Worm (Caenorhabditis elegans) whole organism, L2 larva: ENCODE measurements around the gene far-3.
A peak's percentile ranks its signal among the peaks of the same experiment; 100 is the strongest.

ENCODE experiments used
- C34F6.9 ChIP-seq: fragments of 150-350 bp; optimal IDR thresholded peaks from 2 replicates; lab custom pipeline; 2014; ENCODE audit warnings: missing biosample characterization, missing genetic modification characterization
- F13H6.1 ChIP-seq: sonication (generic microtip); optimal IDR thresholded peaks from 2 replicates; lab custom pipeline; 2016; ENCODE audit warnings: missing genetic modification characterization, missing compliant biosample characterization
- R02D3.7 ChIP-seq: fragments of 150-350 bp; optimal IDR thresholded peaks from 2 replicates; lab custom pipeline; 2014; ENCODE audit warnings: missing biosample characterization, missing genetic modification characterization
- aly-2 ChIP-seq: fragments of 150-350 bp; optimal IDR thresholded peaks from 2 replicates; lab custom pipeline; 2014; ENCODE audit warnings: missing biosample characterization, missing genetic modification characterization
- ama-1 ChIP-seq: fragments of 150-350 bp; optimal IDR thresholded peaks from 2 replicates; lab custom pipeline; 2018; ENCODE audit warnings: inconsistent platforms
- blmp-1 ChIP-seq: sonication (generic microtip); optimal IDR thresholded peaks from 2 replicates; lab custom pipeline; 2017; ENCODE audit warnings: missing genetic modification characterization, mild to moderate bottlenecking, missing compliant biosample characterization, antibody characterized with exemption, moderate library complexity; ENCODE audit not compliant: insufficient read depth
- ceh-82 ChIP-seq: fragments of 150-350 bp; optimal IDR thresholded peaks from 2 replicates; lab custom pipeline; 2014; ENCODE audit warnings: missing biosample characterization, missing genetic modification characterization
- crh-2 ChIP-seq: sonication (generic microtip); optimal IDR thresholded peaks from 2 replicates; lab custom pipeline; 2017; ENCODE audit warnings: missing biosample characterization, missing genetic modification characterization
- dmd-4 ChIP-seq: sonication (generic microtip); optimal IDR thresholded peaks from 2 replicates; lab custom pipeline; 2017; ENCODE audit warnings: missing biosample characterization, missing genetic modification characterization
- elt-1 ChIP-seq: fragments of 150-350 bp; optimal IDR thresholded peaks from 2 replicates; lab custom pipeline; 2014; ENCODE audit warnings: missing biosample characterization, missing genetic modification characterization
- elt-3 ChIP-seq: sonication (generic microtip); optimal IDR thresholded peaks from 2 replicates; lab custom pipeline; 2017; ENCODE audit warnings: missing biosample characterization, missing genetic modification characterization
- fos-1 ChIP-seq: fragments of 150-350 bp; optimal IDR thresholded peaks from 2 replicates; lab custom pipeline; 2014; ENCODE audit warnings: missing biosample characterization, missing genetic modification characterization
- gmeb-1 ChIP-seq: fragments of 150-350 bp; optimal IDR thresholded peaks from 2 replicates; lab custom pipeline; 2014; ENCODE audit warnings: missing biosample characterization, missing genetic modification characterization
- lin-11 ChIP-seq: fragments of 150-350 bp; sonication (generic microtip); optimal IDR thresholded peaks from 2 replicates; lab custom pipeline; 2014; ENCODE audit warnings: missing biosample characterization, missing genetic modification characterization, inconsistent platforms, mixed read lengths
- lin-13 ChIP-seq: fragments of 150-350 bp; optimal IDR thresholded peaks from 2 replicates; lab custom pipeline; 2014; ENCODE audit warnings: missing biosample characterization, missing genetic modification reagents, missing genetic modification characterization
- lin-39 ChIP-seq: fragments of 150-350 bp; optimal IDR thresholded peaks from 2 replicates; lab custom pipeline; 2014; ENCODE audit warnings: missing biosample characterization, missing genetic modification reagents, missing genetic modification characterization
- lsy-2 ChIP-seq, 2 experiments: fragments of 150-350 bp in 1 of 2; sonication (generic microtip) in 1 of 2; optimal IDR thresholded peaks; 2 replicates each; lab custom pipeline; 2014 to 2017; ENCODE audit warnings: missing biosample characterization in 2 of 2, missing genetic modification characterization in 2 of 2
- mab-5 ChIP-seq: fragments of 150-350 bp; optimal IDR thresholded peaks from 2 replicates; lab custom pipeline; 2014; ENCODE audit warnings: missing biosample characterization, missing genetic modification characterization
- mbf-1 ChIP-seq: sonication (generic microtip); optimal IDR thresholded peaks from 2 replicates; lab custom pipeline; 2017; ENCODE audit warnings: missing biosample characterization, missing genetic modification characterization
- mdl-1 ChIP-seq, 2 experiments: fragments of 150-350 bp in 1 of 2; sonication (generic microtip) in 1 of 2; optimal IDR thresholded peaks; 2 replicates each; lab custom pipeline; 2017; ENCODE audit warnings: missing biosample characterization in 2 of 2, missing genetic modification characterization in 2 of 2
- nhr-12 ChIP-seq: fragments of 150-350 bp; optimal IDR thresholded peaks from 2 replicates; lab custom pipeline; 2014; ENCODE audit warnings: missing biosample characterization, missing genetic modification characterization
- nhr-129 ChIP-seq: fragments of 150-350 bp; optimal IDR thresholded peaks from 2 replicates; lab custom pipeline; 2014; ENCODE audit warnings: missing biosample characterization, missing genetic modification characterization
- nhr-21 ChIP-seq: fragments of 150-350 bp; optimal IDR thresholded peaks from 2 replicates; lab custom pipeline; 2014; ENCODE audit warnings: missing biosample characterization, missing genetic modification characterization
- nhr-23 ChIP-seq: fragments of 150-350 bp; optimal IDR thresholded peaks from 2 replicates; lab custom pipeline; 2014; ENCODE audit warnings: missing biosample characterization, missing genetic modification reagents, missing genetic modification characterization
- nhr-237 ChIP-seq: fragments of 150-350 bp; optimal IDR thresholded peaks from 2 replicates; lab custom pipeline; 2014; ENCODE audit warnings: missing biosample characterization, missing genetic modification characterization
- nhr-25 ChIP-seq: fragments of 150-350 bp; sonication (generic microtip); optimal IDR thresholded peaks from 3 replicates; lab custom pipeline; 2014; ENCODE audit warnings: missing biosample characterization, missing genetic modification characterization
- nhr-6 ChIP-seq: fragments of 150-350 bp; optimal IDR thresholded peaks from 2 replicates; lab custom pipeline; 2014; ENCODE audit warnings: missing biosample characterization, missing genetic modification characterization
- nhr-77 ChIP-seq: fragments of 150-350 bp; optimal IDR thresholded peaks from 2 replicates; lab custom pipeline; 2014; ENCODE audit warnings: missing biosample characterization, missing genetic modification characterization
- peb-1 ChIP-seq: fragments of 150-350 bp; optimal IDR thresholded peaks from 2 replicates; lab custom pipeline; 2014; ENCODE audit warnings: missing biosample characterization, missing genetic modification characterization
- sem-4 ChIP-seq: fragments of 150-350 bp; optimal IDR thresholded peaks from 2 replicates; lab custom pipeline; 2014; ENCODE audit warnings: missing biosample characterization, missing genetic modification reagents, missing genetic modification characterization
- skn-1 ChIP-seq: sonication (generic microtip); optimal IDR thresholded peaks from 2 replicates; lab custom pipeline; 2017; ENCODE audit warnings: missing biosample characterization, missing genetic modification characterization
- sma-3 ChIP-seq: sonication (generic microtip); optimal IDR thresholded peaks from 2 replicates; lab custom pipeline; 2016; ENCODE audit warnings: missing genetic modification reagents, missing genetic modification characterization, missing compliant biosample characterization
- sma-9 ChIP-seq, 2 experiments: fragments of 150-350 bp in 1 of 2; sonication (generic microtip) in 1 of 2; optimal IDR thresholded peaks; 2 replicates each; lab custom pipeline; 2014 to 2016; ENCODE audit warnings: missing genetic modification characterization in 2 of 2, mild to moderate bottlenecking in 1 of 2, missing biosample characterization in 1 of 2, missing compliant biosample characterization in 1 of 2, missing genetic modification reagents in 1 of 2, moderate library complexity in 1 of 2
- snpc-4 ChIP-seq: fragments of 150-350 bp; optimal IDR thresholded peaks from 2 replicates; lab custom pipeline; 2014; ENCODE audit warnings: missing biosample characterization, missing genetic modification characterization
- unc-39 ChIP-seq: fragments of 150-350 bp; optimal IDR thresholded peaks from 2 replicates; lab custom pipeline; 2014; ENCODE audit warnings: missing biosample characterization, missing genetic modification characterization
- unc-55 ChIP-seq: fragments of 150-350 bp; sonication (generic microtip); optimal IDR thresholded peaks from 3 replicates; lab custom pipeline; 2014; ENCODE audit warnings: missing biosample characterization, missing genetic modification reagents, missing genetic modification characterization
- unc-62 ChIP-seq: fragments of 150-350 bp; optimal IDR thresholded peaks from 2 replicates; lab custom pipeline; 2014; ENCODE audit warnings: missing biosample characterization, missing genetic modification reagents, missing genetic modification characterization
- ztf-1 ChIP-seq: fragments of 200-800 bp; sonication (Bioruptor generic); conservative IDR thresholded peaks from 2 replicates; pipeline ENCODE4 v1.3.6; 2022; ENCODE audit warnings: missing genetic modification characterization, missing compliant biosample characterization
- ztf-4 ChIP-seq: fragments of 150-350 bp; optimal IDR thresholded peaks from 2 replicates; lab custom pipeline; 2014; ENCODE audit warnings: missing biosample characterization, missing genetic modification characterization

Gene far-3

DNA sequence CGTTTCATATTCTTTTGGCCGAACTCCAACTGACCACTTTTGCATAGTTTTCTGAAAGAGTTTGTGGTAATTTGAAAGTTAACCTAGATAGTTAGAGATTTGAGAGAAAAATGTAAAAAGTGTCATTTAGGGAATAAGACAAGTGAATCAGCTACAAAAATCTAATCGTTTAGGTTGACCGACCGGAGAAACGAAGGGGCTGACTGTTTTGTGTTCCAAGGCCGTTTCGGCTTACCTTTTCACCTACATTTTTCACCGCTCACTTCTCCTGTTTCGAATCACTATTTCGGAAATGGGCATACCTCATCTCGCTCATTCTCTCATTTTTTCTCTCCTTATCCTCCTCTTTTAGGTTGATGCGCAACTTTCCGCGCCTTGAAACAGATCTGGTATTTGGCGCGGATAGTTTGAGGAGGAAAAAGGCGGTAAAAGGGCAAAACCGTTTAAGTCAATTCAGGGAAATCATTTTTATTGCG is 36.2 kb downstream of the far-3 start, which contains the start of gene mpst-7:
mpst-7 (minus strand) TSS at position 51 of the 476 bp plus-strand sequence.
- peak; percentile 35 for TF ChIP-seq fos-1 (tag; lab: Kevin White, UChicago)
- no peak for TF ChIP-seq blmp-1 (tag; lab: Kevin White, UChicago)
- no peak for TF ChIP-seq nhr-129 (tag; lab: Kevin White, UChicago)
- TF ChIP-seq elt-1: no peak
- TF ChIP-seq crh-2 (tag; lab: Kevin White, UChicago): no peak
- peak; percentile 20 for TF ChIP-seq nhr-25 (tag; lab: Kevin White, UChicago)
- no peak for TF ChIP-seq ztf-1 (GFP tag; lab: Robert Waterston, UW)
- no peak for TF ChIP-seq nhr-23 (tag; lab: Kevin White, UChicago)
- no peak for TF ChIP-seq lin-13 (GFP tag; lab: Kevin White, UChicago)
- TF ChIP-seq C34F6.9 (tag; lab: Kevin White, UChicago): no peak
- TF ChIP-seq sma-3 (GFP tag; lab: Kevin White, UChicago): no peak

DNA sequence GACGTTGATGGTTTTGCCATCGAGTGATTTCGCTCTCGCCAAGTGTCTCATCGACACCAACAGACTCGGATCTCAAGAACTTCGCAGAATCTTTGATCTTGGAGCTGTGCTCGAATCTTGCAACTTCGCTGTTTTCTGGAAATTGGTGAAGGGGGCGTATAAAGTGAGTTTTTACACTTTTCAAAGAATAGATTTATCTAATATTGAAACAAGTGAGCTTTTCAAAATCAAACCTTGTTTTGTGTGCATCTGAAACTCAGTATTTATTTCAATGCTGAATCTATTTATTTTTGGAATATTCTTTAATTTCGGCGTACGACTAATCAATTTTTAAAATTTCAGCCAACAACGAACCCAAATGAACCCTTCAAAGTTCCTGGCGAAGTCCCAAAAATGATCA is 43.1 kb downstream of the far-3 start:
- no peak for TF ChIP-seq blmp-1 (tag; lab: Kevin White, UChicago)

DNA sequence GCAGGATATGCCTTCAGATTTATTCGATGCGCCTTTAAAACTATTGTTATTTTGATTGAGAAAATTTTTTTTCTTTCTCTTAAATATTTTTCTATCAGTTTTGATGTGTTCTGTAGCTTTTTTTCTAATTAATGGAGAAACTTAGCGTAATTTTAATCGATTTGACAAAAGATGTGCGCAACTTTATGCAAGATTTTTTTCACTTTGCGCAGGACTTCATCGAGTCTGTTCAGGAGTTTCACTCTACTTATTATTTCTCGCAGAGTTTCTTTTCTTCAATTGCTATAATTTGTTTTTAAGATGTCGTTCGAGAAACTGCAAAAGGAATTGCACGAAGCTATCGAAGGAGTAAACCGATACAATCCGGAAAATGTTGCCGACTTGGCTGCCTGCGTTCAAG is 43.6 kb downstream of the far-3 start, which contains the start of gene eif-3.K:
eif-3.K (plus strand) TSS at position 301 of the 400 bp plus-strand sequence.
- TF ChIP-seq ztf-1 (GFP tag; lab: Robert Waterston, UW) (no peak), nhr-12 (no peak), aly-2 (tag; lab: Kevin White, UChicago) (no peak), crh-2 (tag; lab: Kevin White, UChicago) (no peak), C34F6.9 (tag; lab: Kevin White, UChicago) (no peak), mbf-1 (tag; lab: Kevin White, UChicago) (no peak), mdl-1 (tag; optimal IDR thresholded peaks at IDR 0.05; lab: Kevin White, UChicago) (no peak)

DNA sequence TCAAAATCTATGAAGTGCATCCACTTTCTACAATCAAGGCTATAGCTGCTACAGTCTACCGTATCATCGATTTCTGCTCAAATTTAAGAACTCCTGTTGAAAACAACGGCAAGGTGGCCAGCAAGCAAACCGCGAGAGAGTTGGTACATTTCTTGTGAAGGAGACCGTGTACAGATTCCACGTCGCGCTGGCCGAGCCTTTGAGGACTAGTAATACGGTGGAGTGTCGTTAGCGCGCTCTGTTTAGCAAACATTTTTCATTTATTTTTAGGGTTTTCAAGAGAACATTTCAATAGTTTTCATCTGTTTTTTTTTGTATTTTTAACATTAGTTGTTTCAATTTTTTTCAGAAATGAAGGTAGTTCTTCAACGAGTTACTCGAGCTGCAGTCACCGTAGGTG is 45.0 kb downstream of the far-3 start, which contains the start of gene pqn-68:
pqn-68 (plus strand) TSS at position 350 of the 400 bp plus-strand sequence.
- TF ChIP-seq F13H6.1 (tag; lab: Kevin White, UChicago) (no peak), C34F6.9 (tag; lab: Kevin White, UChicago) (peak; percentile 4), lin-13 (GFP tag; lab: Kevin White, UChicago) (no peak), lsy-2 (tag; optimal IDR thresholded peaks at IDR 0.05; lab: Kevin White, UChicago) (peak in 1 of 2 experiments; percentile 43), crh-2 (tag; lab: Kevin White, UChicago) (peak; percentile 71), nhr-129 (tag; lab: Kevin White, UChicago) (peak; percentile 40), unc-55 (GFP tag; lab: Kevin White, UChicago) (peak; percentile 49), unc-62 (GFP tag; lab: Kevin White, UChicago) (no peak), gmeb-1 (tag; lab: Kevin White, UChicago) (peak; percentile 23)

DNA sequence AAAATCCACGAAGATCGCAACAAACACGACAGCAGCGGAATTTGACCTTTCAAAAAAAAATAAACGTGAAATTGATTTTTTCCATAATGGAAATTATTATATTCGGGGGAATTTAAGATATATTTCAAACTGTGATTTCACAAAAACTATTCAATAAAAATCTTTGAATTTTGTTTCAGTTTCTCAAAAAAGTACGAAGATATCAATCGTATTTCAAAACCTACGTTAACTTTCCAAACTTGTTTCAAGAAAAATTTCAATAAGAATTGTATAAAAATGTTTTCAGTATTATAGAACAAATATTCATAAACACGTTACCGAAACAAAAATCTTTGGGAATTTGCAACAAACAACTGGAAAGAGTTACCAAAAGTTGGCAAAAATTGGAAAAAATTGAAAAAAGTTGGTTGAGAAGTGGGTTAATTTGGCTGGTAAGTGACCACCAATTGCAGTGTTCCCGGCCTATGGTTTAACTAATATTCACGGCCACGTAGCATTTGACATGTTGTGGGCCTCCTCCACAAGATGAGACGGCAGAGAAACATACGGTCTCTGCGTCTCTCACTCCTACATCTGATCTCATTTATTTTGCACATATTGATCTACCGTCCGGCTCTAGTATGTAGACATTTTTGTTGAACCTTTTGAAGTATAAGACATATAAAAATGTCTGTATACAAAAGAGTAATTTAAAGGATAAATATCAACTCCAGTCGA is 46.4 kb downstream of the far-3 start, which contains the start of the genes T16G1.9 and T16G1.18:
T16G1.9 (minus strand) TSS at position 51 of the 717 bp plus-strand sequence.
T16G1.18 (plus strand) TSS at position 493 of the 717 bp plus-strand sequence.
- TF ChIP-seq nhr-23 (tag; lab: Kevin White, UChicago) (no peak), nhr-237 (tag; lab: Kevin White, UChicago) (no peak), nhr-21 (tag; lab: Kevin White, UChicago) (no peak), nhr-6 (tag; lab: Kevin White, UChicago) (no peak), F13H6.1 (tag; lab: Kevin White, UChicago) (peak; percentile 46), unc-39 (tag; lab: Kevin White, UChicago) (no peak), gmeb-1 (tag; lab: Kevin White, UChicago) (peak; percentile 34), ama-1 (lab: Kevin White, UChicago) (no peak), nhr-129 (tag; lab: Kevin White, UChicago) (peak; percentile 48), peb-1 (tag; lab: Kevin White, UChicago) (no peak), snpc-4 (tag; lab: Kevin White, UChicago) (peak; percentile 28), blmp-1 (tag; lab: Kevin White, UChicago) (no peak), mab-5 (no peak), mdl-1 (tag; optimal IDR thresholded peaks at IDR 0.05; lab: Kevin White, UChicago) (no peak), nhr-77 (tag; lab: Kevin White, UChicago) (no peak), skn-1 (tag; lab: Kevin White, UChicago) (no peak), fos-1 (tag; lab: Kevin White, UChicago) (peak; percentile 40), sma-9 (GFP tag; optimal IDR thresholded peaks at IDR 0.05; lab: Kevin White, UChicago) (no peak), sma-9 (tag; optimal IDR thresholded peaks at IDR 0.05; lab: Kevin White, UChicago) (no peak), dmd-4 (tag; lab: Kevin White, UChicago) (no peak), elt-3 (tag; lab: Kevin White, UChicago) (no peak), ztf-4 (tag; lab: Kevin White, UChicago) (no peak), sem-4 (tag; lab: Kevin White, UChicago) (no peak), lsy-2 (tag; optimal IDR thresholded peaks at IDR 0.05; lab: Kevin White, UChicago) (peak in 1 of 2 experiments; percentile 70), nhr-12 (no peak), lin-11 (tag; lab: Kevin White, UChicago) (no peak), lin-13 (GFP tag; lab: Kevin White, UChicago) (peak; percentile 9), lin-39 (tag; lab: Kevin White, UChicago) (no peak), sma-3 (GFP tag; lab: Kevin White, UChicago) (no peak), R02D3.7 (tag; lab: Kevin White, UChicago) (no peak), unc-55 (GFP tag; lab: Kevin White, UChicago) (peak; percentile 55), C34F6.9 (tag; lab: Kevin White, UChicago) (peak; percentile 67), ceh-82 (tag; lab: Kevin White, UChicago) (no peak)
